Worm (Caenorhabditis elegans) whole organism, L4/young adult: ENCODE results near the gene nspe-2.

ENCODE experiments used
- dao-5 ChIP-seq: sonication (generic microtip); optimal IDR thresholded peaks from 2 replicates; lab custom pipeline; 2016; ENCODE audit warnings: missing genotype, missing genetic modification characterization, moderate library complexity, missing compliant biosample characterization
- him-1 ChIP-seq: sonication (generic microtip); optimal IDR thresholded peaks from 2 replicates; lab custom pipeline; 2016; ENCODE audit warnings: missing genotype, missing genetic modification reagents, missing genetic modification characterization, missing compliant biosample characterization

- TF ChIP-seq him-1 (tag; lab: Kevin White, UChicago) (no peak), dao-5 (tag; lab: Kevin White, UChicago) (no peak)
Observed at ce11 chrII:12622843-12623242, 3.7 kb upstream of the nspe-2 start.
